Worm (Caenorhabditis elegans) whole organism, late embryonic: ENCODE data around the gene eif-3.L.

Source experiments
- C38D4.7 ChIP-seq: fragments of 200-800 bp; sonication (Bioruptor generic); optimal IDR thresholded peaks from 2 replicates; lab custom pipeline; 2018; ENCODE audit warnings: mild to moderate bottlenecking, missing genetic modification characterization, moderate library complexity, missing compliant biosample characterization
- K02D7.2 ChIP-seq: sonication (generic microtip); optimal IDR thresholded peaks from 2 replicates; lab custom pipeline; 2017; ENCODE audit warnings: mild to moderate bottlenecking, missing genetic modification characterization, missing compliant biosample characterization
- T23F11.4 ChIP-seq: fragments of 200-800 bp; sonication (Bioruptor generic); optimal IDR thresholded peaks from 2 replicates; lab custom pipeline; 2018; ENCODE audit warnings: mild to moderate bottlenecking, missing genetic modification characterization, missing compliant biosample characterization
- ahr-1 ChIP-seq: sonication (generic microtip); optimal IDR thresholded peaks from 2 replicates; lab custom pipeline; 2016; ENCODE audit warnings: missing genetic modification characterization, missing compliant biosample characterization
- ama-1 ChIP-seq: fragments of 150-350 bp; optimal IDR thresholded peaks from 2 replicates; lab custom pipeline; 2014
- ceh-18 ChIP-seq: sonication (generic microtip); optimal IDR thresholded peaks from 2 replicates; lab custom pipeline; 2016; ENCODE audit warnings: missing genetic modification characterization, missing compliant biosample characterization
- ceh-19 ChIP-seq: fragments of 200-800 bp; sonication (Bioruptor generic); optimal IDR thresholded peaks from 2 replicates; lab custom pipeline; 2018; ENCODE audit warnings: mild to moderate bottlenecking, missing genetic modification characterization, missing compliant biosample characterization
- ceh-2 ChIP-seq: sonication (generic microtip); optimal IDR thresholded peaks from 2 replicates; lab custom pipeline; 2016; ENCODE audit warnings: missing genotype, missing genetic modification characterization, missing compliant biosample characterization
- ceh-22 ChIP-seq: sonication (generic microtip); optimal IDR thresholded peaks from 2 replicates; lab custom pipeline; 2017; ENCODE audit warnings: missing biosample characterization, missing genetic modification characterization
- ceh-24 ChIP-seq: sonication (generic microtip); optimal IDR thresholded peaks from 2 replicates; lab custom pipeline; 2016; ENCODE audit warnings: mild to moderate bottlenecking, missing genetic modification characterization, missing compliant biosample characterization
- ceh-30 ChIP-seq: fragments of 150-350 bp; optimal IDR thresholded peaks from 2 replicates; lab custom pipeline; 2014; ENCODE audit warnings: missing biosample characterization, missing genetic modification characterization
- ceh-34 ChIP-seq: sonication (generic microtip); optimal IDR thresholded peaks from 2 replicates; lab custom pipeline; 2016; ENCODE audit warnings: mild to moderate bottlenecking, missing genetic modification characterization, missing compliant biosample characterization
- ceh-6 ChIP-seq: fragments of 200-800 bp; sonication (Bioruptor generic); optimal IDR thresholded peaks from 2 replicates; lab custom pipeline; 2018; ENCODE audit warnings: mild to moderate bottlenecking, missing genetic modification characterization, missing compliant biosample characterization
- ceh-9 ChIP-seq: sonication (generic microtip); optimal IDR thresholded peaks from 2 replicates; lab custom pipeline; 2016; ENCODE audit warnings: mild to moderate bottlenecking, missing genetic modification characterization, inconsistent platforms, missing compliant biosample characterization
- dmd-4 ChIP-seq: sonication (generic microtip); optimal IDR thresholded peaks from 2 replicates; lab custom pipeline; 2016; ENCODE audit warnings: borderline replicate concordance, missing genetic modification characterization, missing compliant biosample characterization
- dve-1 ChIP-seq: sonication (generic microtip); optimal IDR thresholded peaks from 2 replicates; lab custom pipeline; 2017; ENCODE audit warnings: antibody characterized with exemption, mild to moderate bottlenecking, missing genetic modification characterization, missing compliant biosample characterization
- elt-2 ChIP-seq: sonication (generic microtip); optimal IDR thresholded peaks from 2 replicates; lab custom pipeline; 2016; ENCODE audit warnings: missing genetic modification reagents, missing genetic modification characterization, missing compliant biosample characterization
- ets-4 ChIP-seq: sonication (generic microtip); optimal IDR thresholded peaks from 2 replicates; lab custom pipeline; 2016; ENCODE audit warnings: missing genetic modification characterization, missing compliant biosample characterization
- eyg-1 ChIP-seq: sonication (generic microtip); optimal IDR thresholded peaks from 2 replicates; lab custom pipeline; 2016; ENCODE audit warnings: missing genotype, missing genetic modification characterization, missing compliant biosample characterization
- fax-1 ChIP-seq: sonication (generic microtip); optimal IDR thresholded peaks from 2 replicates; lab custom pipeline; 2016; ENCODE audit warnings: missing genotype, missing genetic modification characterization, missing compliant biosample characterization
- fkh-10 ChIP-seq: fragments of 150-350 bp; optimal IDR thresholded peaks from 2 replicates; lab custom pipeline; 2014; ENCODE audit warnings: missing biosample characterization, missing genetic modification reagents, missing genetic modification characterization
- fkh-6 ChIP-seq: sonication (generic microtip); optimal IDR thresholded peaks from 2 replicates; lab custom pipeline; 2016; ENCODE audit warnings: missing genetic modification characterization, missing compliant biosample characterization
- gmeb-2 ChIP-seq: sonication (generic microtip); optimal IDR thresholded peaks from 2 replicates; lab custom pipeline; 2016; ENCODE audit warnings: missing genetic modification characterization, inconsistent platforms, missing compliant biosample characterization
- hlh-30 ChIP-seq: sonication (generic microtip); optimal IDR thresholded peaks from 2 replicates; lab custom pipeline; 2017; ENCODE audit warnings: antibody characterized with exemption, missing genetic modification characterization, missing compliant biosample characterization; ENCODE audit not compliant: insufficient read depth
- lim-6 ChIP-seq: sonication (generic microtip); optimal IDR thresholded peaks from 2 replicates; lab custom pipeline; 2016; ENCODE audit warnings: missing genetic modification characterization, missing compliant biosample characterization
- madf-2 ChIP-seq: sonication (generic microtip); optimal IDR thresholded peaks from 2 replicates; lab custom pipeline; 2017; ENCODE audit warnings: missing genetic modification characterization, missing compliant biosample characterization
- mec-3 ChIP-seq: sonication (generic microtip); optimal IDR thresholded peaks from 2 replicates; lab custom pipeline; 2016; ENCODE audit warnings: borderline replicate concordance, missing genetic modification characterization, missing compliant biosample characterization
- nhr-11 ChIP-seq: fragments of 150-350 bp; optimal IDR thresholded peaks from 2 replicates; lab custom pipeline; 2014; ENCODE audit warnings: missing biosample characterization, missing genetic modification characterization
- nhr-232 ChIP-seq: sonication (generic microtip); optimal IDR thresholded peaks from 2 replicates; lab custom pipeline; 2016; ENCODE audit warnings: missing genetic modification characterization, missing compliant biosample characterization
- npax-4 ChIP-seq: sonication (generic microtip); optimal IDR thresholded peaks from 2 replicates; lab custom pipeline; 2016; ENCODE audit warnings: missing genetic modification characterization, missing compliant biosample characterization
- pat-9 ChIP-seq: fragments of 200-800 bp; sonication (Bioruptor generic); optimal IDR thresholded peaks from 2 replicates; lab custom pipeline; 2018; ENCODE audit warnings: mild to moderate bottlenecking, missing genetic modification characterization, moderate library complexity, missing compliant biosample characterization
- pax-1 ChIP-seq: fragments of 150-350 bp; optimal IDR thresholded peaks from 2 replicates; lab custom pipeline; 2014; ENCODE audit warnings: missing biosample characterization, missing genetic modification characterization
- pha-2 ChIP-seq: sonication (generic microtip); optimal IDR thresholded peaks from 2 replicates; lab custom pipeline; 2017; ENCODE audit warnings: mild to moderate bottlenecking, missing genetic modification characterization, missing compliant biosample characterization
- pha-4 ChIP-seq: fragments of 150-350 bp; optimal IDR thresholded peaks from 2 replicates; lab custom pipeline; 2018; ENCODE audit warnings: missing biosample characterization, missing genetic modification reagents, missing genetic modification characterization
- pqm-1 ChIP-seq: sonication (generic microtip); optimal IDR thresholded peaks from 2 replicates; lab custom pipeline; 2016; ENCODE audit warnings: missing genetic modification characterization, missing compliant biosample characterization
- pros-1 ChIP-seq: fragments of 150-350 bp; optimal IDR thresholded peaks from 2 replicates; lab custom pipeline; 2014; ENCODE audit warnings: missing biosample characterization, missing genetic modification reagents, missing genetic modification characterization
- ref-2 ChIP-seq: sonication (generic microtip); optimal IDR thresholded peaks from 2 replicates; lab custom pipeline; 2016; ENCODE audit warnings: missing genetic modification characterization, missing compliant biosample characterization
- rnt-1 ChIP-seq: sonication (generic microtip); optimal IDR thresholded peaks from 2 replicates; lab custom pipeline; 2016; ENCODE audit warnings: missing genetic modification characterization, missing compliant biosample characterization
- sdc-2 ChIP-seq: sonication (generic microtip); optimal IDR thresholded peaks from 2 replicates; lab custom pipeline; 2016; ENCODE audit warnings: missing genotype, missing genetic modification characterization, missing compliant biosample characterization
- sox-2 ChIP-seq: fragments of 200-800 bp; sonication (Bioruptor generic); IDR thresholded peaks from 2 replicates; pipeline ENCODE4 v1.3.6; 2022; ENCODE audit warnings: missing genetic modification reagents, missing genetic modification characterization, missing compliant biosample characterization
- tbx-2 ChIP-seq: sonication (generic microtip); optimal IDR thresholded peaks from 2 replicates; lab custom pipeline; 2016; ENCODE audit warnings: missing genetic modification characterization, missing compliant biosample characterization
- tbx-7 ChIP-seq: sonication (generic microtip); optimal IDR thresholded peaks from 2 replicates; lab custom pipeline; 2016; ENCODE audit warnings: missing genotype, missing genetic modification characterization, missing compliant biosample characterization
- ttx-3 ChIP-seq: sonication (generic microtip); optimal IDR thresholded peaks from 2 replicates; lab custom pipeline; 2016; ENCODE audit warnings: missing genetic modification reagents, missing genetic modification characterization, missing compliant biosample characterization
- unc-3 ChIP-seq, 2 experiments: fragments of 200-800 bp in 1 of 2; sonication (Bioruptor generic) in 1 of 2; sonication (generic microtip) in 1 of 2; conservative IDR thresholded peaks in 1 of 2; optimal IDR thresholded peaks in 1 of 2; 2 replicates each; pipeline versions ENCODE4 v1.3.6 to Lab custom; 2016 to 2022; ENCODE audit warnings: missing compliant biosample characterization in 2 of 2, missing genetic modification characterization in 2 of 2, missing genetic modification reagents in 1 of 2
- unc-42 ChIP-seq: sonication (generic microtip); optimal IDR thresholded peaks from 2 replicates; lab custom pipeline; 2016; ENCODE audit warnings: missing genotype, missing genetic modification characterization, missing compliant biosample characterization
- unc-55 ChIP-seq: sonication (generic microtip); optimal IDR thresholded peaks from 2 replicates; lab custom pipeline; 2017; ENCODE audit warnings: missing biosample characterization, missing genetic modification reagents, missing genetic modification characterization
- zip-5 ChIP-seq: sonication (generic microtip); optimal IDR thresholded peaks from 2 replicates; lab custom pipeline; 2016; ENCODE audit warnings: missing genetic modification characterization, missing compliant biosample characterization

The eif-3.L gene

DNA sequence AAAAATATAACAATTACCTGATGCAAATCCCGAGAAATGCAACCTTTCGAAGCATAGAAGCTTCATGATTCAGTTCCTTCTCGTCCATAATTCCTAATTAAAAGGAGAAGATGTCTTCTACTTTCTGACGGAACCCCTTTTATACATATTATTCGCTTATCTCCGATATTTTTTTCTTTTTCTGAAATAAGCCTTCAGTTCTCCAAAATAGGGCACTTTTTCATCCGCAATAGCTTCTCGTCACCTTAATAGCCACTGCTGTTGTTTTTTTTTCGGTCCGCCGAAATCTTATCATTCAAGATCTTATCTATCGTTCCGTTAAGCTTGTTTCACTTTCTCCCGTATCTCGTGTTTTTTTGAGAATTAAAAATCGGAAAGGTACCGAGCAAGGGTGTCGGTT lies 30.1 kb upstream of the eif-3.L start, which contains the start of gene bli-2:
bli-2 (minus strand) TSS at position 101 of the 400 bp plus-strand sequence.
- TF ChIP-seq ref-2 (tag; lab: Kevin White, UChicago) = no peak
- no peak for TF ChIP-seq elt-2
- TF ChIP-seq lim-6 (tag; lab: Kevin White, UChicago) = no peak
- TF ChIP-seq unc-55 (GFP tag; lab: Kevin White, UChicago) = no peak
- no peak for TF ChIP-seq mec-3 (tag; lab: Kevin White, UChicago)
- no peak for TF ChIP-seq sdc-2 (tag; lab: Kevin White, UChicago)
- TF ChIP-seq dmd-4 (tag; lab: Kevin White, UChicago) = no peak
- no peak for TF ChIP-seq gmeb-2 (tag; lab: Kevin White, UChicago)
- no peak for TF ChIP-seq tbx-2 (tag; lab: Kevin White, UChicago)
- TF ChIP-seq ets-4 (tag; lab: Kevin White, UChicago) = no peak
- no peak for TF ChIP-seq ceh-19
- TF ChIP-seq pros-1 (tag; lab: Kevin White, UChicago) = no peak
- no peak for TF ChIP-seq tbx-7
- TF ChIP-seq pha-4 (tag; lab: Kevin White, UChicago) = no peak
- TF ChIP-seq ceh-9 (tag; lab: Kevin White, UChicago) = no peak
- no peak for TF ChIP-seq ceh-6
- TF ChIP-seq ttx-3 (tag; lab: Kevin White, UChicago) = no peak
- no peak for TF ChIP-seq K02D7.2 (tag; lab: Kevin White, UChicago)
- TF ChIP-seq pax-1 (tag; lab: Kevin White, UChicago) = no peak

DNA sequence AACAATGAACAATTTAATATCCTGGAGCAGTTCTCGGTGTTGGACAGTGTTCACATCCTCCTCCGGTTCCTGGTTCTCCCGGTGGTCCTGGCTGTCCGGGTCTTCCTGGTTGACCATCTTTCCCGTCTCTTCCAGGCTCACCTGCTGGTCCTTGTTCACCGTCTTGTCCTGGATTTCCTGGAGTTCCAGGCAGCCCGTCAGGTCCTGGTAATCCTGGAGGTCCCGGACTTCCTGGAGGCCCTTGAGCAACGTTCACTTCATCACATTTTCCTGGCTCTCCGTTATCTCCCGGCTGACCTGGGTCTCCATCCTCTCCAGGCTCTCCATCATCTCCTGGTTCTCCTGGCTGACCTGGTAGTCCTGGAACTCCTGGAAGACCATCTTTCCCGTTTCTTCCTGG lies 29.1 kb upstream of the eif-3.L start:
- TF ChIP-seq dve-1 (tag; lab: Kevin White, UChicago) (no peak), ref-2 (tag; lab: Kevin White, UChicago) (no peak), npax-4 (tag; lab: Kevin White, UChicago) (no peak), ceh-18 (no peak), fkh-10 (GFP tag; lab: Kevin White, UChicago) (no peak)

DNA sequence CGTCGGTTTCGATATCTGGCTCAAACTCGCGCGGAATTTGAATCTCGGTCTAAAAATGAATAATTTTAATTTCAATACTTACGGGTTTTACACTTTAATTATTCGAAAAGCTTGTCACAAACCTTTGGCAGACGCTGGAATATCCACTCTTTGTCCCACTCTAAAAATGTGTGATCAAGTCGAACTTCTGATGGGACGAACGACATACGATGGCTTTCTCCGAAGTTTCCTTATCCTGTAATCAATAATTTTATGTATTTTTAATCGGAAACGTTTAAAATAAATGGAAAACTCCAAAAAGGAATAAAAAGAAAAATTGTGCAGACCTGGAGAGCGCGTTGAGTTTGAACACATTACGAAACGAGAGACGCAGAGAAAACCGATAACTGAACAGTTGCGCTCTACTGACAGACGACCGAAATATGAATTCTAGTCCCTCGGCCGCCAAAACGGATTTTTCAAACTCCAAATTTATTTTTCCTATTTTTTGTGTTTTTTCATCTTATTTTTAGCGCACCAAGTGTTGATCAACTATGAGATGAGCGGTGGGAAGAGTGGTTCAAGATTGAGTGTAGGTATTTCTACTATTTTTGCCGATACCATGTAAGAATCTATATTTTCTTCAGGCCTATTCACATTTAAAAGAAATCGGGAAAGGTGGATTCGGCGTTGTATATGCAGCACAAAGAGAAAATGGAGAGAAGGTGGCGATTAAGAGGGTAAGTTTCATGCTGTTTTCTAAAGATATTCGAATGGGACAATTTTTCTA lies 27.1 kb upstream of the eif-3.L start, which contains the start of the genes sam-4, F59E12.17 and zyg-1:
sam-4 (minus strand) TSS at position 51 of the 769 bp plus-strand sequence.
F59E12.17 (minus strand) TSS at position 235 of the 769 bp plus-strand sequence.
zyg-1 (plus strand) TSS at position 513 of the 769 bp plus-strand sequence.
- TF ChIP-seq pat-9 (tag; lab: Kevin White, UChicago) (no peak), fax-1 (no peak), rnt-1 (tag; lab: Kevin White, UChicago) (peak; percentile 72), ahr-1 (tag; lab: Kevin White, UChicago) (no peak), T23F11.4 (GFP tag; lab: Kevin White, UChicago) (no peak), nhr-11 (tag; lab: Kevin White, UChicago) (no peak), pha-2 (no peak), unc-55 (GFP tag; lab: Kevin White, UChicago) (no peak), elt-2 (no peak), dve-1 (tag; lab: Kevin White, UChicago) (no peak), mec-3 (tag; lab: Kevin White, UChicago) (no peak), ceh-6 (no peak), gmeb-2 (tag; lab: Kevin White, UChicago) (no peak), ceh-34 (tag; lab: Kevin White, UChicago) (no peak), unc-3 (GFP tag; conservative IDR thresholded peaks at IDR 0.05; lab: Robert Waterston, UW) (no peak), unc-3 (tag; optimal IDR thresholded peaks at IDR 0.05; lab: Kevin White, UChicago) (no peak), madf-2 (tag; lab: Kevin White, UChicago) (no peak), ceh-2 (peak; percentile 78), pqm-1 (tag; lab: Kevin White, UChicago) (no peak), C38D4.7 (no peak), lim-6 (tag; lab: Kevin White, UChicago) (no peak), K02D7.2 (tag; lab: Kevin White, UChicago) (no peak), nhr-232 (tag; lab: Kevin White, UChicago) (no peak), fkh-6 (tag; lab: Kevin White, UChicago) (no peak), ama-1 (lab: Kevin White, UChicago) (no peak), zip-5 (tag; lab: Kevin White, UChicago) (peak; percentile 20), unc-42 (tag; lab: Kevin White, UChicago) (no peak), hlh-30 (tag; lab: Kevin White, UChicago) (no peak), ceh-24 (tag; lab: Kevin White, UChicago) (no peak), eyg-1 (tag; lab: Kevin White, UChicago) (no peak), ceh-30 (no peak), ceh-22 (no peak), ceh-9 (tag; lab: Kevin White, UChicago) (no peak), ref-2 (tag; lab: Kevin White, UChicago) (peak; percentile 38), sox-2 (GFP tag; lab: Robert Waterston, UW) (no peak)
